Fruit fly (Drosophila melanogaster) whole organism, pupa: ENCODE measurements around the gene HDAC4.

Source experiments
- CG15710 ChIP-seq: fragments of 200-800 bp; sonication (Bioruptor generic); optimal IDR thresholded peaks from 2 replicates; lab custom pipeline; 2018; ENCODE audit warnings: missing biosample characterization, mild to moderate bottlenecking, missing genetic modification characterization, moderate library complexity
- CG17806 ChIP-seq: fragments of 200-800 bp; sonication (Bioruptor generic); optimal IDR thresholded peaks from 2 replicates; lab custom pipeline; 2018; ENCODE audit warnings: missing biosample characterization, mild to moderate bottlenecking, missing genetic modification characterization, moderate library complexity
- CG32121 ChIP-seq: fragments of 200-800 bp; sonication (Bioruptor generic); IDR thresholded peaks from 2 replicates; pipeline ENCODE4 v1.3.6; 2022; ENCODE audit warnings: missing biosample characterization, missing genetic modification characterization
- D1 ChIP-seq: fragments of 200-800 bp; sonication (Bioruptor generic); optimal IDR thresholded peaks from 2 replicates; lab custom pipeline; 2018; ENCODE audit warnings: missing biosample characterization, mild to moderate bottlenecking, missing genetic modification characterization, moderate library complexity
- Pif1B ChIP-seq: fragments of 200-800 bp; sonication (Bioruptor generic); optimal IDR thresholded peaks from 3 replicates; lab custom pipeline; 2016; ENCODE audit warnings: missing biosample characterization, missing genetic modification characterization
- fd96Ca ChIP-seq: fragments of 200-800 bp; sonication (Bioruptor generic); IDR thresholded peaks from 3 replicates; pipeline ENCODE4 v1.3.6; 2022; ENCODE audit warnings: missing biosample characterization, missing genetic modification characterization
- rn ChIP-seq: fragments of 200-800 bp; sonication (Bioruptor generic); IDR thresholded peaks from 2 replicates; pipeline ENCODE4 v1.3.6; 2022; ENCODE audit warnings: missing biosample characterization, missing genetic modification characterization

- TF ChIP-seq D1 (no peak), CG32121 (GFP tag; lab: Robert Waterston, UW) (peak; percentile 43), CG17806 (tag; lab: Kevin White, UChicago) (peak; percentile 51), Pif1B (GFP tag; lab: Kevin White, UChicago) (peak; percentile 29), rn (GFP tag; lab: Robert Waterston, UW) (no peak), CG15710 (peak; percentile 54), fd96Ca (GFP tag; lab: Robert Waterston, UW) (no peak)
Observed at dm6 chrX:13276713-13277112, 8.7 kb downstream of the HDAC4 start.
